Fruit fly (Drosophila melanogaster) S2 (cell line): ENCODE measurements around the gene Stt3B.

Experiments used
- CG8478 ChIP-seq: fragments of >200 bp; optimal IDR thresholded peaks from 2 replicates; lab custom pipeline; 2018
- CTCF ChIP-seq, 2 experiments: fragments of >200 bp; optimal IDR thresholded peaks; 2 replicates each; lab custom pipeline; 2018

DNA sequence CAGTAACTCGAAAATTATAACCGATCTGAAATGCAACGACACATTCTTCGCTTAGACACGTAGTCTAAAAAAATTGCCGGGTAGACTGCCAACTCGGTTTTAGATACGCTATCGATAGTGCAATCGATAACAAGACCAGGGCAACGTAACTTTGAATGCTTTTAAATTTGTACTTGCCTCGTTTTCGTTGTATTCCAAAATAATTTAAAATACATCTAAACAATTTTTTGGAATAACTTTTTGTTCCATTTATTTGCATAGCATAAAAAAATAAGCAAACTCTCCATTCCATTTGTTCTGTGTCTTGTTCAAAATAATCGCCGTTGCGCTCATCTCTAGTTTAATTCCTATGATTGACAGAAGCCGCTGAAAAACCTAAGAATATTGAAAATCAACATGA lies at the start of gene Stt3B, which contains the start of gene CG11839:
- no peak for TF ChIP-seq CTCF (optimal IDR thresholded peaks at IDR 0.05; lab: Kevin White, UChicago)
- TF ChIP-seq CG8478 (lab: Kevin White, UChicago) = no peak
